Worm (Caenorhabditis elegans) whole organism, early embryonic: ENCODE measurements around the gene ttr-15.

ENCODE experiments used
- B0310.2 ChIP-seq: sonication (generic microtip); optimal IDR thresholded peaks from 2 replicates; lab custom pipeline; 2016; ENCODE audit warnings: mild to moderate bottlenecking, missing genetic modification characterization, missing compliant biosample characterization
- F13C5.2 ChIP-seq: sonication (generic microtip); optimal IDR thresholded peaks from 2 replicates; lab custom pipeline; 2017; ENCODE audit warnings: mild to moderate bottlenecking, missing genetic modification characterization, inconsistent platforms, missing compliant biosample characterization
- aly-1 ChIP-seq: sonication (generic microtip); optimal IDR thresholded peaks from 2 replicates; lab custom pipeline; 2016; ENCODE audit warnings: missing genetic modification characterization, missing compliant biosample characterization
- ama-1 ChIP-seq: fragments of 150-350 bp; optimal IDR thresholded peaks from 2 replicates; lab custom pipeline; 2014
- ceh-13 ChIP-seq: fragments of 200-800 bp; sonication (Bioruptor generic); optimal IDR thresholded peaks from 2 replicates; lab custom pipeline; 2018; ENCODE audit warnings: mild to moderate bottlenecking, missing genetic modification characterization, missing compliant biosample characterization
- ceh-36 ChIP-seq: sonication (generic microtip); optimal IDR thresholded peaks from 2 replicates; lab custom pipeline; 2016; ENCODE audit warnings: missing genetic modification characterization, inconsistent platforms, missing compliant biosample characterization
- ets-7 ChIP-seq: sonication (generic microtip); optimal IDR thresholded peaks from 2 replicates; lab custom pipeline; 2016; ENCODE audit warnings: missing genotype, missing genetic modification characterization, missing compliant biosample characterization
- flt-1 ChIP-seq: fragments of 200-800 bp; sonication (Bioruptor generic); IDR thresholded peaks from 2 replicates; pipeline ENCODE4 v1.3.6; 2022; ENCODE audit warnings: missing genetic modification characterization, missing compliant biosample characterization
- hmbx-1 ChIP-seq: sonication (generic microtip); optimal IDR thresholded peaks from 2 replicates; lab custom pipeline; 2016; ENCODE audit warnings: mild to moderate bottlenecking, missing genetic modification characterization, missing compliant biosample characterization
- hmg-4 ChIP-seq: fragments of 200-800 bp; sonication (Bioruptor generic); optimal IDR thresholded peaks from 2 replicates; lab custom pipeline; 2018; ENCODE audit warnings: mild to moderate bottlenecking, missing genetic modification characterization, missing compliant biosample characterization
- hnd-1 ChIP-seq: sonication (generic microtip); optimal IDR thresholded peaks from 2 replicates; lab custom pipeline; 2016; ENCODE audit warnings: missing genetic modification characterization, missing compliant biosample characterization
- pes-1 ChIP-seq: fragments of 200-800 bp; sonication (Bioruptor generic); IDR thresholded peaks from 2 replicates; pipeline ENCODE4 v1.3.6; 2022; ENCODE audit warnings: missing genetic modification reagents, missing genetic modification characterization, missing compliant biosample characterization
- scrt-1 ChIP-seq: fragments of 200-800 bp; sonication (Bioruptor generic); IDR thresholded peaks from 2 replicates; pipeline ENCODE4 v1.3.6; 2022; ENCODE audit warnings: missing genetic modification characterization, missing compliant biosample characterization
- sea-1 ChIP-seq: fragments of 200-800 bp; sonication (Bioruptor generic); conservative IDR thresholded peaks from 2 replicates; pipeline ENCODE4 v1.3.6; 2022; ENCODE audit warnings: missing genetic modification characterization, missing compliant biosample characterization
- tbx-11 ChIP-seq: fragments of 200-800 bp; sonication (Bioruptor generic); IDR thresholded peaks from 2 replicates; pipeline ENCODE4 v1.3.6; 2022; ENCODE audit warnings: missing genetic modification characterization, missing compliant biosample characterization
- tbx-37 ChIP-seq: fragments of 200-800 bp; sonication (Bioruptor generic); conservative IDR thresholded peaks from 2 replicates; pipeline ENCODE4 v1.3.6; 2022; ENCODE audit warnings: missing genetic modification reagents, missing genetic modification characterization, missing compliant biosample characterization
- tra-4 ChIP-seq: sonication (generic microtip); optimal IDR thresholded peaks from 2 replicates; lab custom pipeline; 2017; ENCODE audit warnings: missing genetic modification characterization, missing compliant biosample characterization

ttr-15 gene

DNA sequence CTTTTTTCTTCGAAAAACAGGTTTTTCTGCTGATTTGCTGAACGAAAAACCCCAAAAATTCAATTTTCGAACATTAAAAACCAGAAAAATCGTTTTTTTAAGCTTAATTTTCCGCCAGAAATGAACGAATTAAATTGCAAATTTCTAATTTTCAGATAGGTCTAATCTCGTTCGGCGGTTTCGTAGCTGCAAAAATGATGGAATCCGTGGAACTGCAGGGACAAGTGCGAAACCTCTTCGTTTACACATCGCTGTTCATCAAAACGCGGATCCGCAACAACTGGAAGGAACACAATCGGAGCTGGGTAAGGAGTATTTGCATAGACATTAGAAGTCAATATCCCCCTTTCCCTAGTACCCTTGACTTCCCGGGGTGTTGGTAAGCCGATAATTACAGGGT is 1.5 kb upstream of the ttr-15 start:
- TF ChIP-seq B0310.2 (tag; lab: Kevin White, UChicago): no peak
- no peak for TF ChIP-seq aly-1 (tag; lab: Kevin White, UChicago)
- TF ChIP-seq ets-7 (tag; lab: Kevin White, UChicago): no peak
- TF ChIP-seq tra-4: no peak
- TF ChIP-seq scrt-1 (GFP tag; lab: Robert Waterston, UW): no peak
- TF ChIP-seq ama-1 (lab: Kevin White, UChicago): no peak

- no peak for TF ChIP-seq ceh-36 (tag; lab: Kevin White, UChicago)
- TF ChIP-seq sea-1 (GFP tag; lab: Robert Waterston, UW): no peak
- TF ChIP-seq hnd-1 (tag; lab: Kevin White, UChicago): no peak
- no peak for TF ChIP-seq ama-1 (lab: Kevin White, UChicago)
- TF ChIP-seq ceh-13 (GFP tag; lab: Kevin White, UChicago): no peak
- no peak for TF ChIP-seq scrt-1 (GFP tag; lab: Robert Waterston, UW)
- TF ChIP-seq tra-4: no peak
- no peak for TF ChIP-seq flt-1 (GFP tag; lab: Robert Waterston, UW)
- no peak for TF ChIP-seq hmbx-1 (tag; lab: Kevin White, UChicago)
- no peak for TF ChIP-seq F13C5.2 (tag; lab: Kevin White, UChicago)
- TF ChIP-seq aly-1 (tag; lab: Kevin White, UChicago): no peak
- no peak for TF ChIP-seq B0310.2 (tag; lab: Kevin White, UChicago)
- TF ChIP-seq hmg-4: no peak
- TF ChIP-seq pes-1 (GFP tag; lab: Robert Waterston, UW): no peak
- no peak for TF ChIP-seq tbx-37 (GFP tag; lab: Robert Waterston, UW)
- no peak for TF ChIP-seq ets-7 (tag; lab: Kevin White, UChicago)
- TF ChIP-seq tbx-11 (GFP tag; lab: Robert Waterston, UW): no peak
Measured at ce11 chrIII:10338992-10339852, 1.6 kb downstream of the ttr-15 start.

DNA sequence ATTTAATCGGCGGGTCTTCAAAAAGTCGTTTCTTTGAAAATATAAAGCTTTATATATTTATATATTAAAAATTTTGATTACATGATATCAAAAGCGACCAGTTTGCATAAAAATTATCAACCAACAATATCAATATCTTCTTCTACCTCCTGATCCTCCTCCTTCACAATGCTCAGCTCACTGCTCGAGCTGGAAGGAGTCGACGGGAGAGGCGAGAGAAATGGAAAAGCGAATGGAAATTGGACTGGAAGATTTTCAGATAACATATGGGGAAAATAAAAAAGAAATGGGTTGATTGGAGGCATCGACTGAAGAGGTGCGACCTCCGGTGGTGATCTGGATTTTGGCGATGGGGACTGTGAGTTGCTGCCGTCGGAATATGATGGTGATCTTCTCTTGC is 2.3 kb downstream of the ttr-15 start:
- TF ChIP-seq scrt-1 (GFP tag; lab: Robert Waterston, UW) (no peak), B0310.2 (tag; lab: Kevin White, UChicago) (no peak), hmbx-1 (tag; lab: Kevin White, UChicago) (no peak), tbx-37 (GFP tag; lab: Robert Waterston, UW) (no peak), hnd-1 (tag; lab: Kevin White, UChicago) (no peak), pes-1 (GFP tag; lab: Robert Waterston, UW) (no peak), aly-1 (tag; lab: Kevin White, UChicago) (no peak), tbx-11 (GFP tag; lab: Robert Waterston, UW) (no peak), sea-1 (GFP tag; lab: Robert Waterston, UW) (no peak), ceh-36 (tag; lab: Kevin White, UChicago) (no peak), ets-7 (tag; lab: Kevin White, UChicago) (no peak), F13C5.2 (tag; lab: Kevin White, UChicago) (no peak), ama-1 (lab: Kevin White, UChicago) (no peak), tra-4 (no peak)

DNA sequence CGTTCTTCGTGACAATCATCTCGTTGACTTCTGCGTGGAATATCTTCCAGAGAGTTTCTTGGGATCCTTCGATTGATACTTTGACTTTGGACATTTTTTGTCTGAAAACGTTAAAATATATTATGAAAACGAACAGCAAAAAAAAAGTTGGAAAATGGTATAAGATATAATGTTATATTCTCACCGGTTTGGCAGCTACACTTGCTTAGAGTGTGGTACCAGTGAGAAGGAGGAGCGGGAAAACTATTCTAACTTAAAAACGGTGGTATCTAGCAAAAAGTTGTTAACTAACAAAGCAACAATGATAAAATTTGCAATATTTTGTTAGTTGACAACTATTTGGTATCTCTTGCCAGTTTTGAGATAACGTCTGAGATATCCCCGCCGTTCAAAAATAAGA is 4.1 kb downstream of the ttr-15 start, which contains the start of gene tbx-9:
Gene tbx-9 (minus strand): TSS at position 101 of the 400 bp plus-strand sequence.
- TF ChIP-seq hnd-1 (tag; lab: Kevin White, UChicago) (no peak), tbx-11 (GFP tag; lab: Robert Waterston, UW) (no peak), flt-1 (GFP tag; lab: Robert Waterston, UW) (no peak)

DNA sequence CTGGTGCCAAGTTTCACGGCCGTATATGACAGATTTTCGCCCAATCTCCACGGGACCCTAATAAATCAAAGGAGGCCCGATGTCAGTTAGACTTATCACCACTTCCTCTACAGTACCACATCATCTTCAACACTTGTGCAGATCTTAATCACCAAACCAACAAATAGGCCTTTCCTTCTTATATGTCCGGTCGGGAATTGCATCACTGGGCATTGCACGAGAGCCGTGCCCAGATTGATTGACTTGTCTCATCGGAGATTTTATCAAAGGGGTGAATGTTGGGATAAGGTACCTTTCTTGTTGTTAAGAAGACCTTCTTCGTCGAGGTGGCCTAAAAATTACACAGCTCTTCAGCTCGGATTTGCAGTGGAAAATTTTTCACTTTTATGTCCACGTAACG is 7.1 kb downstream of the ttr-15 start:
- TF ChIP-seq ceh-36 (tag; lab: Kevin White, UChicago) (no peak), hnd-1 (tag; lab: Kevin White, UChicago) (no peak), tra-4 (no peak), scrt-1 (GFP tag; lab: Robert Waterston, UW) (no peak), tbx-37 (GFP tag; lab: Robert Waterston, UW) (no peak), pes-1 (GFP tag; lab: Robert Waterston, UW) (no peak), aly-1 (tag; lab: Kevin White, UChicago) (no peak), F13C5.2 (tag; lab: Kevin White, UChicago) (no peak), tbx-11 (GFP tag; lab: Robert Waterston, UW) (no peak), flt-1 (GFP tag; lab: Robert Waterston, UW) (no peak)

DNA sequence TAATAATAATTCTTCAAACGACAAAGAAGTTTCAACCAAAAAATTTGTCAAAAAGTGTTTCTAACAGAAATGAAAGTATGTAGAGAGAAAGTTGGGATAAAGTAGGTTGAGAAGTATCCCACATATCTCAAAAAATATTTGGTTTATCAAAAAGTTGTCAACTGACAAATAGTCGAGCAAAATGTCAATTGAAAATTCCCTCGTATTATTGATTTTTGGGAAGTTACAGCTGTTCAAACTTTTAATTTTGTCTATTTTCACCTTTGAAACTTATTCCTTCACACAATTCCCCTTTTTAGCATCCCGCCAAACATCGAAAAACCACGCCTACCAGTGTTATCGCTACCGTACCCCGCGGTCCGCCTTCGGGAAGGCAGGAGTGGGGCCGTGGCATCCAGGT is 9.4 kb downstream of the ttr-15 start, which contains the start of gene tbx-8:
Gene tbx-8 (plus strand): TSS at position 301 of the 400 bp plus-strand sequence.
- TF ChIP-seq aly-1 (tag; lab: Kevin White, UChicago): no peak
- TF ChIP-seq ceh-13 (GFP tag; lab: Kevin White, UChicago): no peak
- no peak for TF ChIP-seq sea-1 (GFP tag; lab: Robert Waterston, UW)

DNA sequence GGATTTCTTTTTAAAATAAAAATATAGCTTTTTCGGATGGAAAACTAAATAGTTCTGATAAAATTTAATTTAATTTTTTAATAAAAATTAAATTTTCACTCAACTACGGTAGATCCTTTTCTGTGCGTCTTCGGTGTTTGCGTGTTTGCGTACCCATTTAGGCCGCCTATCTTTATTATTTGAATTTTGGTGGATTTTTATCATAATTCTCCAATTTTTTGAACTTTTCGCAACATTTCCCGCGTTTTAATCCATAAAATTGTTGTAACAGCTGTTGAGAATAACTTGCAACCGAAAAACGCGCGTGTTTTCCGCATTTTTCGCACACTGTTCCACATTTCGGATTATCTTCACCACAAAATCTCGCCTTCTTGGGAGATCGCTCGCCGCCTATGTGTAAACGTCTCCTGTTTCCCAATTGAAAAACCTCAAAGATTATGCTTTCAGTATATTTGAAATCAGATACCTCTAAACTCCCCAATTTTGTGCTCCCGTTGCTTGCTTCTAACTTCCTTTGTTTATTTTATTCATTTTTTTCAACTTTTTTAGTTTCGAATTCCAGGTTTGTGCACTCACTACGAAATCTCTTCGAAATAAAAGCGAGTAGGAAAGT is 14.1 kb downstream of the ttr-15 start, which contains the start of gene T07C4.3:
Gene T07C4.3 (plus strand): TSS at position 563 of the 613 bp plus-strand sequence.
- TF ChIP-seq scrt-1 (GFP tag; lab: Robert Waterston, UW) (no peak), aly-1 (tag; lab: Kevin White, UChicago) (no peak), tra-4 (no peak)
